Worm (Caenorhabditis elegans) whole organism, late embryonic: ENCODE results near the gene odd-1.

ENCODE experiments used
- C08G9.2 ChIP-seq: sonication (generic microtip); optimal IDR thresholded peaks from 2 replicates; lab custom pipeline; 2016; ENCODE audit warnings: mild to moderate bottlenecking, missing genetic modification characterization, moderate library complexity, missing compliant biosample characterization
- Y22D7AL.16 ChIP-seq: sonication (generic microtip); optimal IDR thresholded peaks from 2 replicates; lab custom pipeline; 2016; ENCODE audit warnings: missing genetic modification characterization, missing compliant biosample characterization
- ahr-1 ChIP-seq: sonication (generic microtip); optimal IDR thresholded peaks from 2 replicates; lab custom pipeline; 2016; ENCODE audit warnings: missing genetic modification characterization, missing compliant biosample characterization
- ama-1 ChIP-seq: fragments of 150-350 bp; optimal IDR thresholded peaks from 2 replicates; lab custom pipeline; 2014
- ceh-14 ChIP-seq: sonication (generic microtip); optimal IDR thresholded peaks from 2 replicates; lab custom pipeline; 2016; ENCODE audit warnings: missing genotype, missing genetic modification characterization, missing compliant biosample characterization
- ceh-18 ChIP-seq: sonication (generic microtip); optimal IDR thresholded peaks from 2 replicates; lab custom pipeline; 2016; ENCODE audit warnings: missing genetic modification characterization, missing compliant biosample characterization
- ceh-22 ChIP-seq: sonication (generic microtip); optimal IDR thresholded peaks from 2 replicates; lab custom pipeline; 2017; ENCODE audit warnings: missing biosample characterization, missing genetic modification characterization
- ceh-24 ChIP-seq: sonication (generic microtip); optimal IDR thresholded peaks from 2 replicates; lab custom pipeline; 2016; ENCODE audit warnings: mild to moderate bottlenecking, missing genetic modification characterization, missing compliant biosample characterization
- ceh-30 ChIP-seq: fragments of 150-350 bp; optimal IDR thresholded peaks from 2 replicates; lab custom pipeline; 2014; ENCODE audit warnings: missing biosample characterization, missing genetic modification characterization
- ceh-31 ChIP-seq: sonication (generic microtip); optimal IDR thresholded peaks from 2 replicates; lab custom pipeline; 2016; ENCODE audit warnings: missing genetic modification characterization, missing compliant biosample characterization
- ceh-34 ChIP-seq: sonication (generic microtip); optimal IDR thresholded peaks from 2 replicates; lab custom pipeline; 2016; ENCODE audit warnings: mild to moderate bottlenecking, missing genetic modification characterization, missing compliant biosample characterization
- ceh-9 ChIP-seq: sonication (generic microtip); optimal IDR thresholded peaks from 2 replicates; lab custom pipeline; 2016; ENCODE audit warnings: mild to moderate bottlenecking, missing genetic modification characterization, inconsistent platforms, missing compliant biosample characterization
- dve-1 ChIP-seq: sonication (generic microtip); optimal IDR thresholded peaks from 2 replicates; lab custom pipeline; 2017; ENCODE audit warnings: antibody characterized with exemption, mild to moderate bottlenecking, missing genetic modification characterization, missing compliant biosample characterization
- elt-2 ChIP-seq: sonication (generic microtip); optimal IDR thresholded peaks from 2 replicates; lab custom pipeline; 2016; ENCODE audit warnings: missing genetic modification reagents, missing genetic modification characterization, missing compliant biosample characterization
- elt-4 ChIP-seq: sonication (generic microtip); optimal IDR thresholded peaks from 2 replicates; lab custom pipeline; 2016; ENCODE audit warnings: missing genetic modification characterization, missing compliant biosample characterization
- eyg-1 ChIP-seq: sonication (generic microtip); optimal IDR thresholded peaks from 2 replicates; lab custom pipeline; 2016; ENCODE audit warnings: missing genotype, missing genetic modification characterization, missing compliant biosample characterization
- fkh-10 ChIP-seq: fragments of 150-350 bp; optimal IDR thresholded peaks from 2 replicates; lab custom pipeline; 2014; ENCODE audit warnings: missing biosample characterization, missing genetic modification reagents, missing genetic modification characterization
- fkh-6 ChIP-seq: sonication (generic microtip); optimal IDR thresholded peaks from 2 replicates; lab custom pipeline; 2016; ENCODE audit warnings: missing genetic modification characterization, missing compliant biosample characterization
- hlh-13 ChIP-seq: fragments of 200-800 bp; sonication (Bioruptor generic); optimal IDR thresholded peaks from 2 replicates; lab custom pipeline; 2018; ENCODE audit warnings: mild to moderate bottlenecking, missing genetic modification characterization, missing compliant biosample characterization
- hlh-15 ChIP-seq: sonication (generic microtip); optimal IDR thresholded peaks from 2 replicates; lab custom pipeline; 2016; ENCODE audit warnings: missing genetic modification characterization, missing compliant biosample characterization
- hlh-30 ChIP-seq: sonication (generic microtip); optimal IDR thresholded peaks from 2 replicates; lab custom pipeline; 2017; ENCODE audit warnings: antibody characterized with exemption, missing genetic modification characterization, missing compliant biosample characterization; ENCODE audit not compliant: insufficient read depth
- hlh-8 ChIP-seq: sonication (generic microtip); optimal IDR thresholded peaks from 2 replicates; lab custom pipeline; 2016; ENCODE audit warnings: missing genotype, missing genetic modification characterization, missing compliant biosample characterization
- lim-6 ChIP-seq: sonication (generic microtip); optimal IDR thresholded peaks from 2 replicates; lab custom pipeline; 2016; ENCODE audit warnings: missing genetic modification characterization, missing compliant biosample characterization
- lin-11 ChIP-seq: fragments of 200-800 bp; sonication (Bioruptor generic); optimal IDR thresholded peaks from 2 replicates; lab custom pipeline; 2018; ENCODE audit warnings: mild to moderate bottlenecking, missing genetic modification characterization, missing compliant biosample characterization
- madf-2 ChIP-seq: sonication (generic microtip); optimal IDR thresholded peaks from 2 replicates; lab custom pipeline; 2017; ENCODE audit warnings: missing genetic modification characterization, missing compliant biosample characterization
- mec-3 ChIP-seq: sonication (generic microtip); optimal IDR thresholded peaks from 2 replicates; lab custom pipeline; 2016; ENCODE audit warnings: borderline replicate concordance, missing genetic modification characterization, missing compliant biosample characterization
- npax-4 ChIP-seq: sonication (generic microtip); optimal IDR thresholded peaks from 2 replicates; lab custom pipeline; 2016; ENCODE audit warnings: missing genetic modification characterization, missing compliant biosample characterization
- odd-2 ChIP-seq: sonication (generic microtip); optimal IDR thresholded peaks from 2 replicates; lab custom pipeline; 2017; ENCODE audit warnings: antibody characterized with exemption, mild to moderate bottlenecking, missing genetic modification characterization, missing compliant biosample characterization
- pag-3 ChIP-seq: sonication (generic microtip); optimal IDR thresholded peaks from 2 replicates; lab custom pipeline; 2016; ENCODE audit warnings: missing compliant biosample characterization, missing genetic modification characterization, borderline replicate concordance
- pat-9 ChIP-seq: fragments of 200-800 bp; sonication (Bioruptor generic); optimal IDR thresholded peaks from 2 replicates; lab custom pipeline; 2018; ENCODE audit warnings: mild to moderate bottlenecking, missing genetic modification characterization, moderate library complexity, missing compliant biosample characterization
- pha-2 ChIP-seq: sonication (generic microtip); optimal IDR thresholded peaks from 2 replicates; lab custom pipeline; 2017; ENCODE audit warnings: mild to moderate bottlenecking, missing genetic modification characterization, missing compliant biosample characterization
- pha-4 ChIP-seq: fragments of 150-350 bp; optimal IDR thresholded peaks from 2 replicates; lab custom pipeline; 2018; ENCODE audit warnings: missing biosample characterization, missing genetic modification reagents, missing genetic modification characterization
- pqm-1 ChIP-seq: sonication (generic microtip); optimal IDR thresholded peaks from 2 replicates; lab custom pipeline; 2016; ENCODE audit warnings: missing genetic modification characterization, missing compliant biosample characterization
- pros-1 ChIP-seq: fragments of 150-350 bp; optimal IDR thresholded peaks from 2 replicates; lab custom pipeline; 2014; ENCODE audit warnings: missing biosample characterization, missing genetic modification reagents, missing genetic modification characterization
- rnt-1 ChIP-seq: sonication (generic microtip); optimal IDR thresholded peaks from 2 replicates; lab custom pipeline; 2016; ENCODE audit warnings: missing genetic modification characterization, missing compliant biosample characterization
- sox-2 ChIP-seq: fragments of 200-800 bp; sonication (Bioruptor generic); IDR thresholded peaks from 2 replicates; pipeline ENCODE4 v1.3.6; 2022; ENCODE audit warnings: missing genetic modification reagents, missing genetic modification characterization, missing compliant biosample characterization
- sox-4 ChIP-seq: sonication (generic microtip); optimal IDR thresholded peaks from 2 replicates; lab custom pipeline; 2017; ENCODE audit warnings: mild to moderate bottlenecking, missing genetic modification characterization, inconsistent platforms, missing compliant biosample characterization
- tbx-2 ChIP-seq: sonication (generic microtip); optimal IDR thresholded peaks from 2 replicates; lab custom pipeline; 2016; ENCODE audit warnings: missing genetic modification characterization, missing compliant biosample characterization
- ttx-3 ChIP-seq: sonication (generic microtip); optimal IDR thresholded peaks from 2 replicates; lab custom pipeline; 2016; ENCODE audit warnings: missing genetic modification reagents, missing genetic modification characterization, missing compliant biosample characterization
- unc-3 ChIP-seq, 2 experiments: fragments of 200-800 bp in 1 of 2; sonication (Bioruptor generic) in 1 of 2; sonication (generic microtip) in 1 of 2; conservative IDR thresholded peaks in 1 of 2; optimal IDR thresholded peaks in 1 of 2; 2 replicates each; pipeline versions ENCODE4 v1.3.6 to Lab custom; 2016 to 2022; ENCODE audit warnings: missing compliant biosample characterization in 2 of 2, missing genetic modification characterization in 2 of 2, missing genetic modification reagents in 1 of 2
- unc-42 ChIP-seq: sonication (generic microtip); optimal IDR thresholded peaks from 2 replicates; lab custom pipeline; 2016; ENCODE audit warnings: missing genotype, missing genetic modification characterization, missing compliant biosample characterization
- unc-55 ChIP-seq: sonication (generic microtip); optimal IDR thresholded peaks from 2 replicates; lab custom pipeline; 2017; ENCODE audit warnings: missing biosample characterization, missing genetic modification reagents, missing genetic modification characterization
- unc-86 ChIP-seq: sonication (generic microtip); optimal IDR thresholded peaks from 2 replicates; lab custom pipeline; 2016; ENCODE audit warnings: missing genetic modification characterization, missing compliant biosample characterization

Gene odd-1

DNA sequence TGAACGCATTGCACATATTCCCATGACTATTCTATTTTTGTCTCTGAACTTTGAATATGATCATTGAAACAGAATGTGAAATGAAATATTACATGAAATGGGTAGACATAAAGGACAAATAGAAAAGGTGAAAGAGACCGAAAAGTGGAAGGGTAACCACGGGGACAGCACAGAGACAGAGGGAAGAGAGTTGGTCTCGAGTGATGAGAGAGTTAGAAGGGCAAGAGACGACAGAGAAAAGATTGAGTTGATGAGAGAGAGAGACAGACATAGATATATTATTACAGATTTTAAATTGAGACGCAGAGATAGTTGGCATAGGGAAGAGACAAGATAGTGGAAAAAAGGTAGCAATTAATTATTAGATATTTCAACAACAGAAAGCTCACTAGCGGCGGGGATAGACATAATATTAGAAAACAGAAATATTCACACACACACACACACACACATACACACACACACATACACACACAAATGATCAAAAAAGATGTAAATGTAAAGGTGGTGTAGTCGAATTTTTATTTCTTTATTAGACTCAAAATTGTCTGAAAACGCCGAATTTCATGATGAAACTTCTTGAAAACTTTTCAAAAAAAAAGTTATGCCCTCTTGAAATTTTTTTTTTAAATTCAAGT, 8.6 kb downstream of the odd-1 start (continued):
- TF ChIP-seq unc-42 (tag; lab: Kevin White, UChicago): no peak
- TF ChIP-seq fkh-10 (GFP tag; lab: Kevin White, UChicago): no peak
- no peak for TF ChIP-seq hlh-8 (tag; lab: Kevin White, UChicago)
- TF ChIP-seq pha-2 (tag; lab: Kevin White, UChicago): no peak
- TF ChIP-seq Y22D7AL.16: no peak
- TF ChIP-seq pros-1 (tag; lab: Kevin White, UChicago): peak; percentile 41
- no peak for TF ChIP-seq ceh-30 (tag; lab: Kevin White, UChicago)
- peak; percentile 44 for TF ChIP-seq unc-55 (GFP tag; lab: Kevin White, UChicago)
- no peak for TF ChIP-seq lim-6 (tag; lab: Kevin White, UChicago)
- TF ChIP-seq ttx-3: no peak
- no peak for TF ChIP-seq ceh-31 (tag; lab: Kevin White, UChicago)
- TF ChIP-seq dve-1 (tag; lab: Kevin White, UChicago): no peak
- TF ChIP-seq mec-3: no peak
- TF ChIP-seq elt-4 (tag; lab: Kevin White, UChicago): no peak
- no peak for TF ChIP-seq npax-4 (tag; lab: Kevin White, UChicago)
- TF ChIP-seq unc-3 (GFP tag; conservative IDR thresholded peaks at IDR 0.05; lab: Robert Waterston, UW): no peak
- TF ChIP-seq unc-3 (tag; optimal IDR thresholded peaks at IDR 0.05; lab: Kevin White, UChicago): no peak
- TF ChIP-seq elt-2 (tag; lab: Kevin White, UChicago): no peak
- TF ChIP-seq ceh-14 (tag; lab: Kevin White, UChicago): peak; percentile 10
- no peak for TF ChIP-seq hlh-15
- no peak for TF ChIP-seq unc-86 (tag; lab: Kevin White, UChicago)
- TF ChIP-seq ceh-24 (tag; lab: Kevin White, UChicago): no peak
- TF ChIP-seq hlh-30 (tag; lab: Kevin White, UChicago): peak; percentile 81
- no peak for TF ChIP-seq pag-3
- no peak for TF ChIP-seq pat-9 (tag; lab: Kevin White, UChicago)
- TF ChIP-seq tbx-2 (tag; lab: Kevin White, UChicago): peak; percentile 52
- TF ChIP-seq fkh-6 (tag; lab: Kevin White, UChicago): no peak
- no peak for TF ChIP-seq madf-2
- TF ChIP-seq ceh-18 (tag; lab: Kevin White, UChicago): peak; percentile 41
- TF ChIP-seq C08G9.2: no peak
- TF ChIP-seq hlh-13 (GFP tag; lab: Kevin White, UChicago): no peak
- TF ChIP-seq pqm-1 (tag; lab: Kevin White, UChicago): no peak
- TF ChIP-seq sox-2 (GFP tag; lab: Robert Waterston, UW): no peak
- TF ChIP-seq pha-4 (tag; lab: Kevin White, UChicago): no peak
- no peak for TF ChIP-seq odd-2
- TF ChIP-seq lin-11: no peak
- TF ChIP-seq ama-1 (lab: Kevin White, UChicago): no peak
- no peak for TF ChIP-seq ceh-22 (tag; lab: Kevin White, UChicago)
- no peak for TF ChIP-seq eyg-1 (tag; lab: Kevin White, UChicago)
- no peak for TF ChIP-seq sox-4
- TF ChIP-seq ceh-9 (tag; lab: Kevin White, UChicago): no peak
- no peak for TF ChIP-seq rnt-1 (tag; lab: Kevin White, UChicago)
- TF ChIP-seq ceh-34 (tag; lab: Kevin White, UChicago): peak; percentile 40

DNA sequence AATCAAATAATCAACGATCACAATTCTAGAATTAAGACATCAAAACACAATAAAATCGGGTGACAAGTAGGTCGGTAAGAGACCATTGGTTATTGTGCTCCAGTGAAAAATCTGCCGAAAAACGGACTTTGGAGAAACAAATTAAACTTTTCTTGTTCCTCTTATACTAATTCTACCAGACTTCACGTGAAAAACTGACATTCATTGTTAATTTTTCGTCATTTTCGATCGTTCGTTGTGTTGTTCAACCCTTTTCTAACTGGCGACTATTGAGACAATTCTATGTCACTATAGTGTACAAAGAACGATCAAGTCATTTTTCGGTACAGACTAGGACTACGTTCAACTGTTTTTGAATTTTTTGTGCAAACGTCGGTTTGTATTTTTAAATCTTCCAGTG, 12.4 kb downstream of the odd-1 start:
- TF ChIP-seq sox-4 (no peak), ahr-1 (tag; lab: Kevin White, UChicago) (no peak)
